Worm (Caenorhabditis elegans) whole organism, late embryonic: ENCODE measurements around the gene F15H10.5.

Experiments
- C08G9.2 ChIP-seq: sonication (generic microtip); optimal IDR thresholded peaks from 2 replicates; lab custom pipeline; 2016; ENCODE audit warnings: mild to moderate bottlenecking, missing genetic modification characterization, moderate library complexity, missing compliant biosample characterization
- C38D4.7 ChIP-seq: fragments of 200-800 bp; sonication (Bioruptor generic); optimal IDR thresholded peaks from 2 replicates; lab custom pipeline; 2018; ENCODE audit warnings: mild to moderate bottlenecking, missing genetic modification characterization, moderate library complexity, missing compliant biosample characterization
- F13H6.1 ChIP-seq: sonication (generic microtip); optimal IDR thresholded peaks from 2 replicates; lab custom pipeline; 2016; ENCODE audit warnings: missing genetic modification characterization, missing compliant biosample characterization
- K09A11.1 ChIP-seq: sonication (generic microtip); optimal IDR thresholded peaks from 2 replicates; lab custom pipeline; 2017; ENCODE audit warnings: antibody characterized with exemption, mild to moderate bottlenecking, missing genetic modification characterization, missing compliant biosample characterization; ENCODE audit not compliant: insufficient read depth
- ceh-14 ChIP-seq: sonication (generic microtip); optimal IDR thresholded peaks from 2 replicates; lab custom pipeline; 2016; ENCODE audit warnings: missing genotype, missing genetic modification characterization, missing compliant biosample characterization
- ceh-2 ChIP-seq: sonication (generic microtip); optimal IDR thresholded peaks from 2 replicates; lab custom pipeline; 2016; ENCODE audit warnings: missing genotype, missing genetic modification characterization, missing compliant biosample characterization
- ceh-34 ChIP-seq: sonication (generic microtip); optimal IDR thresholded peaks from 2 replicates; lab custom pipeline; 2016; ENCODE audit warnings: mild to moderate bottlenecking, missing genetic modification characterization, missing compliant biosample characterization
- ceh-45 ChIP-seq: fragments of 200-800 bp; sonication (Bioruptor generic); IDR thresholded peaks from 2 replicates; pipeline ENCODE4 v1.3.6; 2022; ENCODE audit warnings: missing genetic modification reagents, missing genetic modification characterization, missing compliant biosample characterization
- ceh-48 ChIP-seq: sonication (generic microtip); optimal IDR thresholded peaks from 2 replicates; lab custom pipeline; 2016; ENCODE audit warnings: missing genetic modification characterization, inconsistent platforms, missing compliant biosample characterization
- ceh-6 ChIP-seq: fragments of 200-800 bp; sonication (Bioruptor generic); optimal IDR thresholded peaks from 2 replicates; lab custom pipeline; 2018; ENCODE audit warnings: mild to moderate bottlenecking, missing genetic modification characterization, missing compliant biosample characterization
- ceh-9 ChIP-seq: sonication (generic microtip); optimal IDR thresholded peaks from 2 replicates; lab custom pipeline; 2016; ENCODE audit warnings: mild to moderate bottlenecking, missing genetic modification characterization, inconsistent platforms, missing compliant biosample characterization
- dmd-4 ChIP-seq: sonication (generic microtip); optimal IDR thresholded peaks from 2 replicates; lab custom pipeline; 2016; ENCODE audit warnings: borderline replicate concordance, missing genetic modification characterization, missing compliant biosample characterization
- elt-2 ChIP-seq: sonication (generic microtip); optimal IDR thresholded peaks from 2 replicates; lab custom pipeline; 2016; ENCODE audit warnings: missing genetic modification reagents, missing genetic modification characterization, missing compliant biosample characterization
- elt-4 ChIP-seq: sonication (generic microtip); optimal IDR thresholded peaks from 2 replicates; lab custom pipeline; 2016; ENCODE audit warnings: missing genetic modification characterization, missing compliant biosample characterization
- ets-4 ChIP-seq: sonication (generic microtip); optimal IDR thresholded peaks from 2 replicates; lab custom pipeline; 2016; ENCODE audit warnings: missing genetic modification characterization, missing compliant biosample characterization
- hlh-13 ChIP-seq: fragments of 200-800 bp; sonication (Bioruptor generic); optimal IDR thresholded peaks from 2 replicates; lab custom pipeline; 2018; ENCODE audit warnings: mild to moderate bottlenecking, missing genetic modification characterization, missing compliant biosample characterization
- hlh-15 ChIP-seq: sonication (generic microtip); optimal IDR thresholded peaks from 2 replicates; lab custom pipeline; 2016; ENCODE audit warnings: missing genetic modification characterization, missing compliant biosample characterization
- madf-2 ChIP-seq: sonication (generic microtip); optimal IDR thresholded peaks from 2 replicates; lab custom pipeline; 2017; ENCODE audit warnings: missing genetic modification characterization, missing compliant biosample characterization
- mec-3 ChIP-seq: sonication (generic microtip); optimal IDR thresholded peaks from 2 replicates; lab custom pipeline; 2016; ENCODE audit warnings: borderline replicate concordance, missing genetic modification characterization, missing compliant biosample characterization
- npax-4 ChIP-seq: sonication (generic microtip); optimal IDR thresholded peaks from 2 replicates; lab custom pipeline; 2016; ENCODE audit warnings: missing genetic modification characterization, missing compliant biosample characterization
- pag-3 ChIP-seq: sonication (generic microtip); optimal IDR thresholded peaks from 2 replicates; lab custom pipeline; 2016; ENCODE audit warnings: missing compliant biosample characterization, missing genetic modification characterization, borderline replicate concordance
- pat-9 ChIP-seq: fragments of 200-800 bp; sonication (Bioruptor generic); optimal IDR thresholded peaks from 2 replicates; lab custom pipeline; 2018; ENCODE audit warnings: mild to moderate bottlenecking, missing genetic modification characterization, moderate library complexity, missing compliant biosample characterization
- pha-4 ChIP-seq: fragments of 150-350 bp; optimal IDR thresholded peaks from 2 replicates; lab custom pipeline; 2018; ENCODE audit warnings: missing biosample characterization, missing genetic modification reagents, missing genetic modification characterization
- pqm-1 ChIP-seq: sonication (generic microtip); optimal IDR thresholded peaks from 2 replicates; lab custom pipeline; 2016; ENCODE audit warnings: missing genetic modification characterization, missing compliant biosample characterization
- sdc-2 ChIP-seq: sonication (generic microtip); optimal IDR thresholded peaks from 2 replicates; lab custom pipeline; 2016; ENCODE audit warnings: missing genotype, missing genetic modification characterization, missing compliant biosample characterization
- sox-2 ChIP-seq: fragments of 200-800 bp; sonication (Bioruptor generic); IDR thresholded peaks from 2 replicates; pipeline ENCODE4 v1.3.6; 2022; ENCODE audit warnings: missing genetic modification reagents, missing genetic modification characterization, missing compliant biosample characterization
- sox-4 ChIP-seq: sonication (generic microtip); optimal IDR thresholded peaks from 2 replicates; lab custom pipeline; 2017; ENCODE audit warnings: mild to moderate bottlenecking, missing genetic modification characterization, inconsistent platforms, missing compliant biosample characterization
- syd-9 ChIP-seq: sonication (generic microtip); optimal IDR thresholded peaks from 2 replicates; lab custom pipeline; 2016; ENCODE audit warnings: mild to moderate bottlenecking, missing genetic modification characterization, moderate library complexity, missing compliant biosample characterization
- tbx-2 ChIP-seq: sonication (generic microtip); optimal IDR thresholded peaks from 2 replicates; lab custom pipeline; 2016; ENCODE audit warnings: missing genetic modification characterization, missing compliant biosample characterization
- ttx-3 ChIP-seq: sonication (generic microtip); optimal IDR thresholded peaks from 2 replicates; lab custom pipeline; 2016; ENCODE audit warnings: missing genetic modification reagents, missing genetic modification characterization, missing compliant biosample characterization
- unc-3 ChIP-seq, 2 experiments: fragments of 200-800 bp in 1 of 2; sonication (Bioruptor generic) in 1 of 2; sonication (generic microtip) in 1 of 2; conservative IDR thresholded peaks in 1 of 2; optimal IDR thresholded peaks in 1 of 2; 2 replicates each; pipeline versions ENCODE4 v1.3.6 to Lab custom; 2016 to 2022; ENCODE audit warnings: missing compliant biosample characterization in 2 of 2, missing genetic modification characterization in 2 of 2, missing genetic modification reagents in 1 of 2
- zip-5 ChIP-seq: sonication (generic microtip); optimal IDR thresholded peaks from 2 replicates; lab custom pipeline; 2016; ENCODE audit warnings: missing genetic modification characterization, missing compliant biosample characterization
- ztf-16 ChIP-seq: sonication (generic microtip); optimal IDR thresholded peaks from 2 replicates; lab custom pipeline; 2017; ENCODE audit warnings: missing genetic modification characterization, missing compliant biosample characterization

The F15H10.5 gene

ce11 chrV:10414610-10415009 lies 4.3 kb downstream of the F15H10.5 start, which contains the start of gene F15H10.9:
TSS of gene F15H10.9 (minus strand) at chrV:10414710.
- TF ChIP-seq ztf-16 (tag; lab: Kevin White, UChicago) (no peak), mec-3 (no peak), pha-4 (no peak), tbx-2 (tag; lab: Kevin White, UChicago) (no peak), syd-9 (tag; lab: Kevin White, UChicago) (no peak), unc-3 (GFP tag; conservative IDR thresholded peaks at IDR 0.05; lab: Robert Waterston, UW) (no peak), unc-3 (tag; optimal IDR thresholded peaks at IDR 0.05; lab: Kevin White, UChicago) (no peak), sdc-2 (tag; lab: Kevin White, UChicago) (no peak), C38D4.7 (no peak), C08G9.2 (tag; lab: Kevin White, UChicago) (no peak), madf-2 (tag; lab: Kevin White, UChicago) (no peak), npax-4 (no peak), hlh-13 (GFP tag; lab: Kevin White, UChicago) (no peak), ceh-48 (tag; lab: Kevin White, UChicago) (no peak)

ce11 chrV:10410030-10410713 lies 8.7 kb downstream of the F15H10.5 start, which contains the start of gene F15H10.12:
TSS of gene F15H10.12 (minus strand) at chrV:10410080.
- TF ChIP-seq sox-2 (GFP tag; lab: Robert Waterston, UW) (no peak), ceh-6 (GFP tag; lab: Kevin White, UChicago) (no peak), pag-3 (tag; lab: Kevin White, UChicago) (no peak), ttx-3 (tag; lab: Kevin White, UChicago) (no peak), ceh-45 (GFP tag; lab: Robert Waterston, UW) (no peak), mec-3 (no peak), ceh-2 (tag; lab: Kevin White, UChicago) (no peak), elt-4 (no peak), K09A11.1 (tag; lab: Kevin White, UChicago) (no peak), C08G9.2 (tag; lab: Kevin White, UChicago) (no peak), dmd-4 (tag; lab: Kevin White, UChicago) (no peak), pqm-1 (tag; lab: Kevin White, UChicago) (no peak), zip-5 (tag; lab: Kevin White, UChicago) (no peak), ceh-34 (tag; lab: Kevin White, UChicago) (no peak), hlh-15 (tag; lab: Kevin White, UChicago) (no peak), ceh-14 (tag; lab: Kevin White, UChicago) (no peak)

- TF ChIP-seq ttx-3 (tag; lab: Kevin White, UChicago): no peak
- TF ChIP-seq ceh-6 (GFP tag; lab: Kevin White, UChicago): no peak
- no peak for TF ChIP-seq sox-4
- no peak for TF ChIP-seq madf-2 (tag; lab: Kevin White, UChicago)
- TF ChIP-seq elt-2 (tag; lab: Kevin White, UChicago): no peak
- no peak for TF ChIP-seq unc-3 (GFP tag; conservative IDR thresholded peaks at IDR 0.05; lab: Robert Waterston, UW)
- TF ChIP-seq unc-3 (tag; optimal IDR thresholded peaks at IDR 0.05; lab: Kevin White, UChicago): no peak
- no peak for TF ChIP-seq dmd-4 (tag; lab: Kevin White, UChicago)
- TF ChIP-seq mec-3: no peak
- TF ChIP-seq pat-9 (tag; lab: Kevin White, UChicago): no peak
- no peak for TF ChIP-seq ztf-16 (tag; lab: Kevin White, UChicago)
- TF ChIP-seq ceh-9 (tag; lab: Kevin White, UChicago): no peak
- TF ChIP-seq ets-4 (tag; lab: Kevin White, UChicago): no peak
- no peak for TF ChIP-seq F13H6.1 (tag; lab: Kevin White, UChicago)
- no peak for TF ChIP-seq ceh-14 (tag; lab: Kevin White, UChicago)
- TF ChIP-seq, all 69 proteins: peak for 0
Measured at ce11 chrV:10406313-10406712, 12.5 kb downstream of the F15H10.5 start, which contains the start of gene F15H10.7. TSS of gene F15H10.7 (minus strand) at chrV:10406413.
